Fruit fly (Drosophila melanogaster) whole organism, embryonic: ENCODE results near the gene CG13894.

Experiments used
- ATbp ChIP-seq: fragments of 200-800 bp; sonication (Bioruptor generic); optimal IDR thresholded peaks from 2 replicates; lab custom pipeline; 2017; ENCODE audit warnings: missing biosample characterization, mild to moderate bottlenecking, missing genetic modification characterization, missing genetic modification reagents
- CG10274 ChIP-seq: fragments of 200-800 bp; sonication (Bioruptor generic); optimal IDR thresholded peaks from 3 replicates; lab custom pipeline; 2017; ENCODE audit warnings: missing biosample characterization, mild to moderate bottlenecking, missing genetic modification characterization
- CG10979 ChIP-seq: fragments of 200-800 bp; sonication (Bioruptor generic); optimal IDR thresholded peaks from 2 replicates; lab custom pipeline; 2018; ENCODE audit warnings: missing biosample characterization, mild to moderate bottlenecking, missing genetic modification characterization, moderate library complexity
- CG11456 ChIP-seq: fragments of 200-800 bp; sonication (Bioruptor generic); IDR thresholded peaks from 3 replicates; pipeline ENCODE4 v1.3.6; 2022; ENCODE audit warnings: missing biosample characterization, missing genetic modification characterization
- CG12659 ChIP-seq: fragments of 200-800 bp; sonication (Bioruptor generic); optimal IDR thresholded peaks from 3 replicates; lab custom pipeline; 2017; ENCODE audit warnings: mild to moderate bottlenecking, missing biosample characterization, missing genetic modification reagents, missing genetic modification characterization
- CG13287 ChIP-seq: fragments of 200-800 bp; sonication (Bioruptor generic); IDR thresholded peaks from 2 replicates; pipeline ENCODE4 v1.3.6; 2022; ENCODE audit warnings: missing biosample characterization, missing genetic modification characterization; ENCODE audit not compliant: partially characterized antibody
- CG14667 ChIP-seq: fragments of 200-800 bp; sonication (Bioruptor generic); IDR thresholded peaks from 2 replicates; pipeline ENCODE4 v1.3.6; 2022; ENCODE audit warnings: missing biosample characterization, missing genetic modification characterization
- CG15479 ChIP-seq: fragments of 200-800 bp; sonication (Bioruptor generic); optimal IDR thresholded peaks from 3 replicates; lab custom pipeline; 2019; ENCODE audit warnings: missing biosample characterization, mild to moderate bottlenecking, missing genetic modification characterization, moderate library complexity
- CG15601 ChIP-seq: fragments of 200-800 bp; sonication (Bioruptor generic); optimal IDR thresholded peaks from 3 replicates; lab custom pipeline; 2019; ENCODE audit warnings: missing biosample characterization, mild to moderate bottlenecking, missing genetic modification characterization, moderate library complexity
- CG15696 ChIP-seq: fragments of 200-800 bp; sonication (Bioruptor generic); optimal IDR thresholded peaks from 2 replicates; lab custom pipeline; 2019; ENCODE audit warnings: missing biosample characterization, mild to moderate bottlenecking, missing genetic modification characterization, moderate library complexity
- CG17359 ChIP-seq: fragments of 200-800 bp; sonication (Bioruptor generic); optimal IDR thresholded peaks from 3 replicates; lab custom pipeline; 2018; ENCODE audit warnings: missing biosample characterization, mild to moderate bottlenecking, missing genetic modification characterization, moderate library complexity
- CG17802 ChIP-seq: fragments of 200-800 bp; sonication (Bioruptor generic); optimal IDR thresholded peaks from 2 replicates; lab custom pipeline; 2018; ENCODE audit warnings: missing biosample characterization, mild to moderate bottlenecking, missing genetic modification characterization, moderate library complexity
- CG2120 ChIP-seq: fragments of 200-800 bp; sonication (Bioruptor generic); optimal IDR thresholded peaks from 3 replicates; lab custom pipeline; 2016; ENCODE audit warnings: missing biosample characterization, missing genetic modification characterization
- CG2712 ChIP-seq: fragments of 200-800 bp; optimal IDR thresholded peaks from 3 replicates; lab custom pipeline; 2019; ENCODE audit warnings: missing biosample characterization, mild to moderate bottlenecking, missing genetic modification characterization, moderate library complexity
- CG33557 ChIP-seq: fragments of 200-800 bp; sonication (Bioruptor generic); optimal IDR thresholded peaks from 2 replicates; lab custom pipeline; 2019; ENCODE audit warnings: missing biosample characterization, mild to moderate bottlenecking, missing genetic modification characterization, moderate library complexity
- CG4820 ChIP-seq: fragments of 200-800 bp; sonication (Bioruptor generic); optimal IDR thresholded peaks from 3 replicates; lab custom pipeline; 2016; ENCODE audit warnings: missing biosample characterization, missing genetic modification characterization
- CG7745 ChIP-seq: fragments of 200-800 bp; sonication (Bioruptor generic); optimal IDR thresholded peaks from 2 replicates; lab custom pipeline; 2018; ENCODE audit warnings: missing biosample characterization, mild to moderate bottlenecking, missing genetic modification characterization, moderate library complexity
- CG7987 ChIP-seq: fragments of 200-800 bp; sonication (Bioruptor generic); optimal IDR thresholded peaks from 2 replicates; lab custom pipeline; 2018; ENCODE audit warnings: missing biosample characterization, mild to moderate bottlenecking, missing genetic modification characterization, moderate library complexity
- Camta ChIP-seq: fragments of 200-800 bp; sonication (Bioruptor generic); optimal IDR thresholded peaks from 2 replicates; lab custom pipeline; 2016; ENCODE audit warnings: missing biosample characterization, missing genetic modification characterization
- Chrac-16 ChIP-seq: fragments of 200-800 bp; sonication (Bioruptor generic); optimal IDR thresholded peaks from 3 replicates; lab custom pipeline; 2016; ENCODE audit warnings: missing biosample characterization, missing genetic modification characterization
- D19B ChIP-seq: fragments of 200-800 bp; sonication (Bioruptor generic); optimal IDR thresholded peaks from 2 replicates; lab custom pipeline; 2017; ENCODE audit warnings: missing biosample characterization, mild to moderate bottlenecking, missing genetic modification characterization
- Dek ChIP-seq: fragments of 200-800 bp; sonication (Bioruptor generic); optimal IDR thresholded peaks from 3 replicates; lab custom pipeline; 2019; ENCODE audit warnings: missing biosample characterization, mild to moderate bottlenecking, missing genetic modification characterization, moderate library complexity
- Fer2 ChIP-seq: fragments of 200-800 bp; sonication (Bioruptor generic); optimal IDR thresholded peaks from 2 replicates; lab custom pipeline; 2018; ENCODE audit warnings: missing biosample characterization, mild to moderate bottlenecking, missing genetic modification characterization, moderate library complexity
- H15 ChIP-seq: fragments of 200-800 bp; sonication (Bioruptor generic); IDR thresholded peaks from 3 replicates; pipeline ENCODE4 v1.3.6; 2022; ENCODE audit warnings: missing biosample characterization, missing genetic modification characterization
- Hr39 ChIP-seq: fragments of >200 bp; optimal IDR thresholded peaks from 2 replicates; lab custom pipeline; 2017
- MESR4 ChIP-seq: fragments of 200-800 bp; sonication (Bioruptor generic); optimal IDR thresholded peaks from 2 replicates; lab custom pipeline; 2018; ENCODE audit warnings: missing biosample characterization, mild to moderate bottlenecking, missing genetic modification characterization, moderate library complexity
- Myb ChIP-seq: fragments of 200-800 bp; sonication (Bioruptor generic); optimal IDR thresholded peaks from 2 replicates; lab custom pipeline; 2016; ENCODE audit warnings: missing biosample characterization, missing genetic modification characterization
- NC2α ChIP-seq: fragments of 200-800 bp; sonication (Bioruptor generic); optimal IDR thresholded peaks from 2 replicates; lab custom pipeline; 2016; ENCODE audit warnings: missing biosample characterization, missing genetic modification characterization
- Pdp1 ChIP-seq, 2 experiments: fragments of 200-800 bp; sonication (Bioruptor generic); optimal IDR thresholded peaks; 3 replicates each; lab custom pipeline; 2016; ENCODE audit warnings: missing biosample characterization in 2 of 2, missing genetic modification characterization in 2 of 2, mild to moderate bottlenecking in 1 of 2, moderate library complexity in 1 of 2
- YL-1 ChIP-seq: fragments of 200-800 bp; sonication (Bioruptor generic); optimal IDR thresholded peaks from 3 replicates; lab custom pipeline; 2017; ENCODE audit warnings: missing biosample characterization, mild to moderate bottlenecking, missing genetic modification characterization
- al ChIP-seq: fragments of 200-800 bp; sonication (Bioruptor generic); IDR thresholded peaks from 2 replicates; pipeline ENCODE4 v1.3.6; 2022; ENCODE audit warnings: missing biosample characterization, missing genetic modification characterization
- chif ChIP-seq, 2 experiments: fragments of 200-800 bp; sonication (Bioruptor generic); optimal IDR thresholded peaks; 3 replicates each; lab custom pipeline; 2016; ENCODE audit warnings: missing biosample characterization in 2 of 2, missing genetic modification characterization in 2 of 2
- ci ChIP-seq: fragments of 200-800 bp; sonication (Bioruptor generic); IDR thresholded peaks from 3 replicates; pipeline ENCODE4 v1.3.6; 2022; ENCODE audit warnings: missing biosample characterization, missing genetic modification characterization
- dmrt11E ChIP-seq: fragments of 200-800 bp; sonication (Bioruptor generic); optimal IDR thresholded peaks from 3 replicates; lab custom pipeline; 2018; ENCODE audit warnings: missing biosample characterization, mild to moderate bottlenecking, missing genetic modification characterization, moderate library complexity
- dmrt99B ChIP-seq: fragments of 200-800 bp; sonication (Bioruptor generic); optimal IDR thresholded peaks from 2 replicates; lab custom pipeline; 2018; ENCODE audit warnings: missing biosample characterization, mild to moderate bottlenecking, missing genetic modification characterization, moderate library complexity
- dysf ChIP-seq: fragments of 200-800 bp; sonication (Bioruptor generic); IDR thresholded peaks from 3 replicates; pipeline ENCODE4 v1.3.6; 2022; ENCODE audit warnings: missing biosample characterization, missing genetic modification characterization
- en ChIP-seq: fragments of 200-800 bp; sonication (Bioruptor generic); optimal IDR thresholded peaks from 2 replicates; lab custom pipeline; 2016; ENCODE audit warnings: missing biosample characterization, missing genetic modification characterization
- gsb-n ChIP-seq: fragments of 200-800 bp; sonication (Bioruptor generic); optimal IDR thresholded peaks from 3 replicates; lab custom pipeline; 2018; ENCODE audit warnings: missing biosample characterization, mild to moderate bottlenecking, missing genetic modification characterization
- insv ChIP-seq, 2 experiments: fragments of 200-800 bp; sonication (Bioruptor generic); optimal IDR thresholded peaks; 3 replicates each; lab custom pipeline; 2016 to 2018; ENCODE audit warnings: missing biosample characterization in 2 of 2, missing genetic modification characterization in 2 of 2
- inv ChIP-seq: fragments of 200-800 bp; sonication (Bioruptor generic); IDR thresholded peaks from 2 replicates; pipeline ENCODE4 v1.3.6; 2022; ENCODE audit warnings: missing biosample characterization, missing genetic modification characterization; ENCODE audit not compliant: partially characterized antibody
- mam ChIP-seq: fragments of 200-800 bp; sonication (Bioruptor generic); optimal IDR thresholded peaks from 3 replicates; lab custom pipeline; 2016; ENCODE audit warnings: missing biosample characterization, missing genetic modification characterization
- nerfin-2 ChIP-seq: fragments of 200-800 bp; sonication (Bioruptor generic); IDR thresholded peaks from 2 replicates; pipeline ENCODE4 v1.3.6; 2022; ENCODE audit warnings: missing biosample characterization, missing genetic modification characterization; ENCODE audit not compliant: partially characterized antibody
- pho ChIP-seq: fragments of 200-800 bp; sonication (Bioruptor generic); optimal IDR thresholded peaks from 2 replicates; lab custom pipeline; 2016; ENCODE audit warnings: missing biosample characterization, missing genetic modification characterization
- ro ChIP-seq: fragments of 200-800 bp; sonication (Bioruptor generic); IDR thresholded peaks from 2 replicates; pipeline ENCODE4 v1.3.6; 2022; ENCODE audit warnings: missing biosample characterization, missing genetic modification characterization
- sd ChIP-seq: fragments of 200-800 bp; sonication (Bioruptor generic); optimal IDR thresholded peaks from 3 replicates; lab custom pipeline; 2018; ENCODE audit warnings: missing biosample characterization, mild to moderate bottlenecking, missing genetic modification characterization, moderate library complexity
- sr ChIP-seq: fragments of 200-800 bp; sonication (Bioruptor generic); IDR thresholded peaks from 3 replicates; pipeline ENCODE4 v1.3.6; 2022; ENCODE audit warnings: missing biosample characterization, missing genetic modification characterization
- unc-4 ChIP-seq: fragments of 200-800 bp; sonication (Bioruptor generic); IDR thresholded peaks from 2 replicates; pipeline ENCODE4 v1.3.6; 2022; ENCODE audit warnings: missing biosample characterization, missing genetic modification characterization; ENCODE audit not compliant: partially characterized antibody
- usp ChIP-seq: fragments of >200 bp; optimal IDR thresholded peaks from 2 replicates; lab custom pipeline; 2017; ENCODE audit warnings: missing biosample characterization, missing genetic modification characterization

CG13894 gene

DNA sequence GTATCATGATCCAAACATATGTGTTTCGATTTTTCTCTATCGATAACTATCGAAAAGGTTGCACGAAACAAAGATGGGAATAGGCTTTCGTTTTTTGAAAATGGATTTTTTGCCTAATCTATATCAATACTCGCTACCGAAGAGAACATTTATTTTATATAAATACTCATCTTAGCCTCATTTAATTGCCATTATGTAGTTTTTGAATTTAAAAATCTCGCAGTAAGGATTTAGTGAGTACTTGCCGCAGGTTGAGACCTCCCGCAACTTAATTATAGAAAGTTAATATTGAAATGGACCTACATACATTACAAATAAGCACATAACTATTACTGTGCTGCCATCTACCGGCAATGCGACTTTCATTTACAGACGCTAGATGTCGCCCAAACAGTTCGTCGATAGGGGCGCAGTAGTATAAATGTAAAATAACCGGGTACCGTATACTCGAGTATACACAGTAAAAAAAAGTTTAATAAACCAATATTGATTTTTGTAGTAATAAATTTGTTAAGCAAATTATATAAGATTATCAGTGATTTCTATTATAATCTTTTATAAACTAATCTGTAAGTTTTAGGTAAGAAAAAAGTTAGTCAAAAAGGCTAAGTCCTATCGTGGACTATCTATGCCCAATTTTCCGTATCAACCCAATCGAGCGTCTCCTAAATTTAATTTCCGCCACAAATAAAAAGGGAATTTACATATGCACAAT, 13.1 kb upstream of the CG13894 start, which contains the start of gene CG13896 (continued):
- TF ChIP-seq CG11456 (GFP tag; lab: Robert Waterston, UW) = peak; percentile 98
- TF ChIP-seq gsb-n (tag; lab: Kevin White, UChicago) = peak; percentile 78
- peak; percentile 45; the same call in 1 of the 2 replicates for TF ChIP-seq nerfin-2
- TF ChIP-seq CG14667 (GFP tag; lab: Robert Waterston, UW) = peak; percentile 90
- TF ChIP-seq inv (GFP tag; lab: Robert Waterston, UW) = no peak
- TF ChIP-seq H15 = peak; percentile 87
- TF ChIP-seq CG17802 = peak; percentile 71
- no peak for TF ChIP-seq usp (GFP tag; lab: Kevin White, UChicago)
- peak; percentile 90 for TF ChIP-seq CG7987
- peak; percentile 74 for TF ChIP-seq CG15601 (tag; lab: Kevin White, UChicago)
- peak; percentile 90 for TF ChIP-seq mam (GFP tag; lab: Kevin White, UChicago)
- peak; percentile 77 for TF ChIP-seq NC2α (GFP tag; lab: Kevin White, UChicago)
- TF ChIP-seq pho = peak; percentile 82
- peak; percentile 29 for TF ChIP-seq YL-1
- peak; percentile 89 for TF ChIP-seq Dek (tag; lab: Kevin White, UChicago)
- TF ChIP-seq CG15479 (GFP tag; lab: Kevin White, UChicago) = no peak
- peak; percentile 86 for TF ChIP-seq CG15696 (tag; lab: Kevin White, UChicago)
- peak; percentile 94 for TF ChIP-seq Chrac-16 (GFP tag; lab: Kevin White, UChicago)
- TF ChIP-seq CG10979 (tag; lab: Kevin White, UChicago) = peak; percentile 80
- TF ChIP-seq CG2120 (GFP tag; lab: Kevin White, UChicago) = peak; percentile 91
- peak; percentile 87 for TF ChIP-seq CG2712
- TF ChIP-seq Camta (GFP tag; lab: Kevin White, UChicago) = peak; percentile 89
- TF ChIP-seq en (GFP tag; lab: Kevin White, UChicago) = peak; percentile 82
- TF ChIP-seq ro = no peak; the same call in none of the 2 replicates
- TF ChIP-seq CG10274 (GFP tag; lab: Kevin White, UChicago) = peak; percentile 53
- peak; percentile 92 to 94 for TF ChIP-seq Pdp1 (GFP tag; optimal IDR thresholded peaks at IDR 0.05; lab: Kevin White, UChicago)
- TF ChIP-seq ci = peak; percentile 93
- TF ChIP-seq unc-4 = peak; percentile 67
- peak; percentile 73 for TF ChIP-seq CG13287 (GFP tag; lab: Robert Waterston, UW)
- 0 out of 3 replicates have a peak, but pooled peaks have one; percentile 6 for TF ChIP-seq sr (GFP tag; lab: Robert Waterston, UW)
- no peak for TF ChIP-seq MESR4 (GFP tag; lab: Kevin White, UChicago)
- TF ChIP-seq CG4820 (GFP tag; lab: Kevin White, UChicago) = peak; percentile 82
- TF ChIP-seq insv (GFP tag; optimal IDR thresholded peaks at IDR 0.05; lab: Kevin White, UChicago) = peak in 1 of 2 experiments; percentile 81
- TF ChIP-seq CG17359 = peak; percentile 90
- TF ChIP-seq dmrt99B (tag; lab: Kevin White, UChicago) = peak; percentile 78
- TF ChIP-seq ATbp = peak; percentile 65
- peak; percentile 76 for TF ChIP-seq Myb (GFP tag; lab: Kevin White, UChicago)
- TF ChIP-seq al = peak; percentile 60
- TF ChIP-seq Fer2 = peak; percentile 52
- TF ChIP-seq dmrt11E (tag; lab: Kevin White, UChicago) = peak; percentile 72
- peak; percentile 87 for TF ChIP-seq dysf
- peak; percentile 87 for TF ChIP-seq CG12659
- TF ChIP-seq sd = peak; percentile 65
- peak; percentile 67 for TF ChIP-seq CG33557 (GFP tag; lab: Kevin White, UChicago)
- peak; percentile 28 for TF ChIP-seq CG7745
- TF ChIP-seq D19B (GFP tag; lab: Kevin White, UChicago) = peak; percentile 42
- no peak for TF ChIP-seq Hr39 (lab: Kevin White, UChicago)
- peak; percentile 88 to 96 for TF ChIP-seq chif (GFP tag; optimal IDR thresholded peaks at IDR 0.05; lab: Kevin White, UChicago)
